Fruit fly (Drosophila melanogaster) whole organism, embryonic: ENCODE results near the gene Bcat.

Source experiments
- Aef1 ChIP-seq: fragments of 200-800 bp; sonication (Bioruptor generic); IDR thresholded peaks from 3 replicates; pipeline ENCODE4 v1.3.6; 2022; ENCODE audit warnings: missing biosample characterization, missing genetic modification characterization
- CG10274 ChIP-seq: fragments of 200-800 bp; sonication (Bioruptor generic); optimal IDR thresholded peaks from 3 replicates; lab custom pipeline; 2017; ENCODE audit warnings: missing biosample characterization, mild to moderate bottlenecking, missing genetic modification characterization
- CG10565 ChIP-seq: fragments of 200-800 bp; sonication (Bioruptor generic); optimal IDR thresholded peaks from 3 replicates; lab custom pipeline; 2016; ENCODE audit warnings: missing biosample characterization, mild to moderate bottlenecking, missing genetic modification characterization
- CG11723 ChIP-seq: fragments of 200-800 bp; sonication (Bioruptor generic); optimal IDR thresholded peaks from 2 replicates; lab custom pipeline; 2017; ENCODE audit warnings: missing biosample characterization, mild to moderate bottlenecking, missing genetic modification characterization
- CG12219 ChIP-seq: fragments of 200-800 bp; sonication (Bioruptor generic); optimal IDR thresholded peaks from 3 replicates; lab custom pipeline; 2018; ENCODE audit warnings: missing biosample characterization, mild to moderate bottlenecking, missing genetic modification characterization
- CG12236 ChIP-seq: fragments of 200-800 bp; sonication (Bioruptor generic); optimal IDR thresholded peaks from 2 replicates; lab custom pipeline; 2016; ENCODE audit warnings: missing biosample characterization, missing genetic modification characterization
- CG12299 ChIP-seq: fragments of 200-800 bp; sonication (Bioruptor generic); optimal IDR thresholded peaks from 2 replicates; lab custom pipeline; 2018; ENCODE audit warnings: missing biosample characterization, mild to moderate bottlenecking, missing genetic modification characterization
- CG12769 ChIP-seq: fragments of 200-800 bp; sonication (Bioruptor generic); optimal IDR thresholded peaks from 2 replicates; lab custom pipeline; 2019; ENCODE audit warnings: missing biosample characterization, mild to moderate bottlenecking, missing genetic modification characterization, moderate library complexity
- CG12942 ChIP-seq: fragments of 200-800 bp; sonication (Bioruptor generic); optimal IDR thresholded peaks from 3 replicates; lab custom pipeline; 2016; ENCODE audit warnings: missing biosample characterization, missing genetic modification characterization
- CG13123 ChIP-seq: fragments of 200-800 bp; sonication (Bioruptor generic); optimal IDR thresholded peaks from 2 replicates; lab custom pipeline; 2016; ENCODE audit warnings: missing biosample characterization, missing genetic modification characterization
- CG13296 ChIP-seq: fragments of 200-800 bp; sonication (Bioruptor generic); optimal IDR thresholded peaks from 3 replicates; lab custom pipeline; 2018; ENCODE audit warnings: missing biosample characterization, mild to moderate bottlenecking, missing genetic modification characterization
- CG17186 ChIP-seq: fragments of 200-800 bp; sonication (Bioruptor generic); optimal IDR thresholded peaks from 3 replicates; lab custom pipeline; 2017; ENCODE audit warnings: missing biosample characterization, missing genetic modification reagents, missing genetic modification characterization
- CG30403 ChIP-seq: fragments of 200-800 bp; sonication (Bioruptor generic); optimal IDR thresholded peaks from 3 replicates; lab custom pipeline; 2016; ENCODE audit warnings: missing biosample characterization, missing genetic modification characterization
- CG30431 ChIP-seq: fragments of 200-800 bp; sonication (Bioruptor generic); optimal IDR thresholded peaks from 2 replicates; lab custom pipeline; 2017; ENCODE audit warnings: missing biosample characterization, missing genetic modification characterization
- CG3065 ChIP-seq: fragments of 200-800 bp; sonication (Bioruptor generic); optimal IDR thresholded peaks from 2 replicates; lab custom pipeline; 2016; ENCODE audit warnings: missing biosample characterization, missing genetic modification characterization
- CG6272 ChIP-seq: fragments of 200-800 bp; sonication (Bioruptor generic); IDR thresholded peaks from 2 replicates; pipeline ENCODE4 v1.3.6; 2022; ENCODE audit warnings: missing biosample characterization, missing genetic modification characterization
- CG6791 ChIP-seq: fragments of 200-800 bp; sonication (Bioruptor generic); IDR thresholded peaks from 3 replicates; pipeline ENCODE4 v1.3.6; 2022; ENCODE audit warnings: missing biosample characterization, missing genetic modification characterization; ENCODE audit not compliant: partially characterized antibody
- CG9215 ChIP-seq: fragments of 200-800 bp; sonication (Bioruptor generic); IDR thresholded peaks from 2 replicates; pipeline ENCODE4 v1.3.6; 2022; ENCODE audit warnings: missing biosample characterization, missing genetic modification characterization
- CTCF ChIP-seq: fragments of 200-800 bp; sonication (Bioruptor generic); optimal IDR thresholded peaks from 2 replicates; lab custom pipeline; 2017; ENCODE audit warnings: missing biosample characterization, mild to moderate bottlenecking, missing genetic modification characterization, moderate library complexity
- Dbx ChIP-seq: fragments of 200-800 bp; sonication (Bioruptor generic); IDR thresholded peaks from 3 replicates; pipeline ENCODE4 v1.3.6; 2022; ENCODE audit warnings: missing biosample characterization, missing genetic modification characterization
- Deaf1 ChIP-seq: fragments of 200-800 bp; optimal IDR thresholded peaks from 3 replicates; lab custom pipeline; 2019; ENCODE audit warnings: missing biosample characterization, mild to moderate bottlenecking, missing genetic modification characterization, moderate library complexity
- Dek ChIP-seq: fragments of 200-800 bp; sonication (Bioruptor generic); optimal IDR thresholded peaks from 3 replicates; lab custom pipeline; 2019; ENCODE audit warnings: missing biosample characterization, mild to moderate bottlenecking, missing genetic modification characterization, moderate library complexity
- E2f1 ChIP-seq: fragments of 200-800 bp; sonication (Bioruptor generic); IDR thresholded peaks from 2 replicates; pipeline ENCODE4 v1.3.6; 2022; ENCODE audit warnings: missing biosample characterization, missing genetic modification characterization
- Elba2 ChIP-seq: fragments of 200-800 bp; sonication (Bioruptor generic); optimal IDR thresholded peaks from 3 replicates; lab custom pipeline; 2016; ENCODE audit warnings: missing biosample characterization, missing genetic modification characterization
- Fer3 ChIP-seq: fragments of 200-800 bp; sonication (Bioruptor generic); optimal IDR thresholded peaks from 2 replicates; lab custom pipeline; 2018; ENCODE audit warnings: missing biosample characterization, mild to moderate bottlenecking, missing genetic modification characterization, moderate library complexity
- Hr51 ChIP-seq, 2 experiments: fragments of 200-800 bp; sonication (Bioruptor generic); optimal IDR thresholded peaks; 2 replicates in 1 of 2; 3 replicates in 1 of 2; lab custom pipeline; 2016 to 2018; ENCODE audit warnings: missing biosample characterization in 2 of 2, missing genetic modification characterization in 2 of 2, mild to moderate bottlenecking in 1 of 2, moderate library complexity in 1 of 2
- Meics ChIP-seq: fragments of 200-800 bp; sonication (Bioruptor generic); optimal IDR thresholded peaks from 2 replicates; lab custom pipeline; 2017; ENCODE audit warnings: missing biosample characterization, mild to moderate bottlenecking, missing genetic modification characterization
- Mes4 ChIP-seq: fragments of 200-800 bp; sonication (Bioruptor generic); optimal IDR thresholded peaks from 2 replicates; lab custom pipeline; 2016; ENCODE audit warnings: missing biosample characterization, missing genetic modification characterization
- NC2α ChIP-seq: fragments of 200-800 bp; sonication (Bioruptor generic); optimal IDR thresholded peaks from 2 replicates; lab custom pipeline; 2016; ENCODE audit warnings: missing biosample characterization, missing genetic modification characterization
- NK7.1 ChIP-seq: fragments of 200-800 bp; sonication (Bioruptor generic); optimal IDR thresholded peaks from 3 replicates; lab custom pipeline; 2016; ENCODE audit warnings: missing biosample characterization, missing genetic modification characterization
- NfI ChIP-seq: fragments of 200-800 bp; sonication (Bioruptor generic); optimal IDR thresholded peaks from 3 replicates; lab custom pipeline; 2018; ENCODE audit warnings: missing biosample characterization, mild to moderate bottlenecking, missing genetic modification characterization, moderate library complexity
- Rfx ChIP-seq: fragments of 200-800 bp; sonication (Bioruptor generic); IDR thresholded peaks from 2 replicates; pipeline ENCODE4 v1.3.6; 2022; ENCODE audit warnings: missing biosample characterization, missing genetic modification characterization
- Spps ChIP-seq: fragments of 200-800 bp; sonication (Bioruptor generic); optimal IDR thresholded peaks from 2 replicates; lab custom pipeline; 2018; ENCODE audit warnings: missing biosample characterization, mild to moderate bottlenecking, missing genetic modification characterization
- ash1 ChIP-seq: fragments of 200-800 bp; sonication (Bioruptor generic); optimal IDR thresholded peaks from 2 replicates; lab custom pipeline; 2018; ENCODE audit warnings: missing biosample characterization, mild to moderate bottlenecking, missing genetic modification characterization
- cg ChIP-seq: fragments of 200-800 bp; sonication (Bioruptor generic); optimal IDR thresholded peaks from 3 replicates; lab custom pipeline; 2019; ENCODE audit warnings: missing biosample characterization, mild to moderate bottlenecking, missing genetic modification characterization, moderate library complexity
- ci ChIP-seq: fragments of 200-800 bp; sonication (Bioruptor generic); IDR thresholded peaks from 3 replicates; pipeline ENCODE4 v1.3.6; 2022; ENCODE audit warnings: missing biosample characterization, missing genetic modification characterization
- crp ChIP-seq, 2 experiments: fragments of 200-800 bp; sonication (Bioruptor generic); optimal IDR thresholded peaks; 2 replicates in 1 of 2; 3 replicates in 1 of 2; lab custom pipeline; 2017; ENCODE audit warnings: missing biosample characterization in 2 of 2, missing genetic modification characterization in 2 of 2, mild to moderate bottlenecking in 1 of 2, moderate library complexity in 1 of 2
- cwo ChIP-seq: fragments of 200-800 bp; sonication (Bioruptor generic); optimal IDR thresholded peaks from 3 replicates; lab custom pipeline; 2017; ENCODE audit warnings: missing biosample characterization, missing genetic modification characterization, mild to moderate bottlenecking, moderate library complexity, missing genetic modification reagents
- dpn ChIP-seq, 2 experiments: fragments of 200-800 bp; sonication (Bioruptor generic); optimal IDR thresholded peaks; 3 replicates each; lab custom pipeline; 2016; ENCODE audit warnings: missing biosample characterization in 2 of 2, missing genetic modification characterization in 2 of 2
- exex ChIP-seq: fragments of 200-800 bp; sonication (Bioruptor generic); optimal IDR thresholded peaks from 4 replicates; lab custom pipeline; 2018; ENCODE audit warnings: missing biosample characterization, mild to moderate bottlenecking, missing genetic modification characterization, moderate library complexity
- gcm ChIP-seq: fragments of 200-800 bp; sonication (Bioruptor generic); optimal IDR thresholded peaks from 2 replicates; lab custom pipeline; 2019; ENCODE audit warnings: missing biosample characterization, mild to moderate bottlenecking, missing genetic modification characterization, moderate library complexity
- gro ChIP-seq: fragments of 200-800 bp; sonication (Bioruptor generic); optimal IDR thresholded peaks from 2 replicates; lab custom pipeline; 2016; ENCODE audit warnings: missing biosample characterization, missing genetic modification characterization
- jumu ChIP-seq: fragments of 200-800 bp; sonication (Bioruptor generic); optimal IDR thresholded peaks from 3 replicates; lab custom pipeline; 2016; ENCODE audit warnings: missing biosample characterization, missing genetic modification characterization
- kah ChIP-seq: fragments of 200-800 bp; sonication (Bioruptor generic); optimal IDR thresholded peaks from 2 replicates; lab custom pipeline; 2018; ENCODE audit warnings: missing biosample characterization, mild to moderate bottlenecking, missing genetic modification characterization
- mld ChIP-seq: fragments of 200-800 bp; sonication (Bioruptor generic); IDR thresholded peaks from 3 replicates; pipeline ENCODE4 v1.3.6; 2022; ENCODE audit warnings: missing biosample characterization, missing genetic modification characterization; ENCODE audit not compliant: partially characterized antibody
- otp ChIP-seq: fragments of 200-800 bp; sonication (Bioruptor generic); IDR thresholded peaks from 3 replicates; pipeline ENCODE4, ENCODE4 v1.3.6; 2022; ENCODE audit warnings: missing biosample characterization, missing genetic modification characterization
- pan ChIP-seq, 4 experiments: fragments of >200 bp in 3 of 4; fragments of 200-800 bp in 1 of 4; sonication (Bioruptor generic) in 1 of 4; optimal IDR thresholded peaks in 3 of 4; IDR thresholded peaks in 1 of 4; 2 replicates each; pipeline versions ENCODE4 v1.3.6 to Lab custom; 2017 to 2022; ENCODE audit warnings: missing biosample characterization in 2 of 4, missing genetic modification characterization in 2 of 4, mixed read lengths in 1 of 4
- pho ChIP-seq: fragments of 200-800 bp; sonication (Bioruptor generic); optimal IDR thresholded peaks from 2 replicates; lab custom pipeline; 2016; ENCODE audit warnings: missing biosample characterization, missing genetic modification characterization
- sna ChIP-seq: fragments of 200-800 bp; sonication (Bioruptor generic); IDR thresholded peaks from 2 replicates; pipeline ENCODE4 v1.3.6; 2022; ENCODE audit warnings: missing biosample characterization, missing genetic modification characterization; ENCODE audit not compliant: partially characterized antibody
- ssp ChIP-seq: fragments of 200-800 bp; sonication (Bioruptor generic); IDR thresholded peaks from 2 replicates; pipeline ENCODE4 v1.3.6; 2022; ENCODE audit warnings: missing biosample characterization, missing genetic modification characterization
- ttk ChIP-seq: fragments of 200-800 bp; sonication (Bioruptor generic); IDR thresholded peaks from 2 replicates; pipeline ENCODE4 v2.1.2; 2022; ENCODE audit warnings: missing biosample characterization, missing genetic modification characterization

Bcat gene

dm6 chrX:13434065-13434464 lies 37.4 kb downstream of the Bcat start (continued):
- TF ChIP-seq CG30403 (GFP tag; lab: Kevin White, UChicago) (peak; percentile 14), CG12299 (no peak), jumu (GFP tag; lab: Kevin White, UChicago) (no peak), NC2α (no peak), crp (GFP tag; optimal IDR thresholded peaks at IDR 0.05; lab: Kevin White, UChicago) (no peak), kah (no peak), cwo (peak; percentile 12), ash1 (GFP tag; lab: Kevin White, UChicago) (no peak), Aef1 (no peak), Dek (peak; percentile 9), Mes4 (GFP tag; lab: Kevin White, UChicago) (no peak), Hr51 (GFP tag; optimal IDR thresholded peaks at IDR 0.05; lab: Kevin White, UChicago) (peak in 1 of 2 experiments; percentile 10), cg (GFP tag; lab: Kevin White, UChicago) (no peak), Meics (peak; percentile 32), CTCF (GFP tag; lab: Kevin White, UChicago) (no peak), ssp (GFP tag; lab: Robert Waterston, UW) (no peak), pan (optimal IDR thresholded peaks at IDR 0.05; lab: Kevin White, UChicago) (no peak), pan (GFP tag; optimal IDR thresholded peaks at IDR 0.05 in 1 of 2, IDR thresholded peaks at IDR 0.05 in 1 of 2) (no peak), dpn (GFP tag; optimal IDR thresholded peaks at IDR 0.05; lab: Kevin White, UChicago) (no peak), Rfx (GFP tag; lab: Robert Waterston, UW) (peak; percentile 42; the same call in 1 of the 2 replicates), CG30431 (GFP tag; lab: Kevin White, UChicago) (no peak), pho (no peak), Fer3 (tag; lab: Kevin White, UChicago) (peak; percentile 19), CG9215 (GFP tag; lab: Robert Waterston, UW) (no peak; the same call in 1 of the 2 replicates), CG6272 (no peak), CG17186 (no peak), CG13123 (GFP tag; lab: Kevin White, UChicago) (no peak), CG11723 (no peak), CG12769 (peak; percentile 35), CG12219 (GFP tag; lab: Kevin White, UChicago) (no peak), ci (GFP tag; lab: Robert Waterston, UW) (0 out of 3 replicates have a peak, but pooled peaks have one; percentile 13), CG10565 (no peak), gro (GFP tag; lab: Kevin White, UChicago) (no peak), Deaf1 (tag; lab: Kevin White, UChicago) (no peak), otp (no peak), E2f1 (GFP tag; lab: Robert Waterston, UW) (0 out of 2 replicates have a peak, but pooled peaks have one; percentile 27), CG12236 (GFP tag; lab: Kevin White, UChicago) (no peak), NfI (no peak), NK7.1 (GFP tag; lab: Kevin White, UChicago) (no peak), gcm (GFP tag; lab: Kevin White, UChicago) (no peak), CG3065 (no peak), ttk (GFP tag; lab: Robert Waterston, UW) (no peak), Elba2 (GFP tag; lab: Kevin White, UChicago) (no peak), Spps (tag; lab: Kevin White, UChicago) (no peak), CG12942 (GFP tag; lab: Kevin White, UChicago) (no peak), exex (tag; lab: Kevin White, UChicago) (no peak), CG10274 (GFP tag; lab: Kevin White, UChicago) (no peak), CG6791 (GFP tag; lab: Robert Waterston, UW) (no peak), sna (GFP tag; lab: Robert Waterston, UW) (no peak), mld (GFP tag; lab: Robert Waterston, UW) (no peak), Dbx (GFP tag; lab: Robert Waterston, UW) (0 out of 3 replicates have a peak, but pooled peaks have one; percentile 11), CG13296 (GFP tag; lab: Kevin White, UChicago) (peak; percentile 2)
